Fruit fly (Drosophila melanogaster): ENCODE results near the gene dsb.
A peak's percentile ranks its signal among the peaks of the same experiment; 100 is the strongest.

dm6 chr3L:1885436-1885835 lies 24.6 kb downstream of the dsb start, which contains the start of gene Tmhs:
- TF ChIP-seq Mnt (GFP tag; optimal IDR thresholded peaks at IDR 0.05) (no peak), kay (GFP tag; ENCODE audit: borderline replicate concordance) (no peak), Clk (GFP tag; optimal IDR thresholded peaks at IDR 0.05) (no peak), tj (GFP tag; optimal IDR thresholded peaks at IDR 0.05) (peak; percentile 57), CG5204 (GFP tag; optimal IDR thresholded peaks at IDR 0.05) (no peak), CG1620 (GFP tag; optimal IDR thresholded peaks at IDR 0.05) (no peak), Hr96 (GFP tag; optimal IDR thresholded peaks at IDR 0.05) (no peak), CG12768 (GFP tag; optimal IDR thresholded peaks at IDR 0.05) (no peak), CG7101 (tag; optimal IDR thresholded peaks at IDR 0.05) (no peak), cnc (optimal IDR thresholded peaks at IDR 0.05) (no peak), Crg-1 (GFP tag; optimal IDR thresholded peaks at IDR 0.05) (no peak), CG11617 (GFP tag; optimal IDR thresholded peaks at IDR 0.05) (no peak), cic (GFP tag; optimal IDR thresholded peaks at IDR 0.05) (no peak), bab1 (GFP tag; optimal IDR thresholded peaks at IDR 0.05) (no peak)
